Worm (Caenorhabditis elegans) whole organism, L1 larva: ENCODE measurements around the gene F11G11.15.
A peak's percentile ranks its signal among the peaks of the same experiment; 100 is the strongest.

ENCODE experiments used
- C16A3.4 ChIP-seq: fragments of 150-350 bp; optimal IDR thresholded peaks from 2 replicates; lab custom pipeline; 2014; ENCODE audit warnings: missing biosample characterization, missing genetic modification characterization
- Y116A8C.19 ChIP-seq: sonication (generic microtip); optimal IDR thresholded peaks from 2 replicates; lab custom pipeline; 2016; ENCODE audit warnings: missing compliant biosample characterization, missing genetic modification characterization, borderline replicate concordance
- ama-1 ChIP-seq: fragments of 150-350 bp; optimal IDR thresholded peaks from 2 replicates; lab custom pipeline; 2014
- efl-1 ChIP-seq, 4 experiments: fragments of 150-350 bp; optimal IDR thresholded peaks in 3 of 4; peaks in 1 of 4; 1 replicate in 1 of 4; 2 replicates in 3 of 4; lab custom pipeline; 2014; ENCODE audit warnings: missing biosample characterization in 2 of 4, missing genetic modification characterization in 2 of 4, missing genetic modification reagents in 2 of 4
- egl-27 ChIP-seq, 2 experiments: fragments of 150-350 bp in 1 of 2; sonication (generic microtip); optimal IDR thresholded peaks; 3 replicates each; lab custom pipeline; 2017 to 2018; ENCODE audit warnings: missing biosample characterization in 2 of 2, missing genetic modification characterization in 2 of 2, missing genetic modification reagents in 2 of 2
- elt-3 ChIP-seq, 6 experiments: fragments of 150-350 bp in 1 of 6; sonication (generic microtip); optimal IDR thresholded peaks; 2 replicates each; lab custom pipeline; 2017 to 2018; ENCODE audit warnings: missing biosample characterization in 6 of 6, missing genetic modification characterization in 6 of 6, inconsistent platforms in 1 of 6
- fkh-10 ChIP-seq: sonication (generic microtip); optimal IDR thresholded peaks from 2 replicates; lab custom pipeline; 2017; ENCODE audit warnings: missing biosample characterization, missing genetic modification reagents, missing genetic modification characterization
- lin-39 ChIP-seq: fragments of 150-350 bp; optimal IDR thresholded peaks from 2 replicates; lab custom pipeline; 2014; ENCODE audit warnings: missing biosample characterization, missing genetic modification reagents, missing genetic modification characterization
- lir-3 ChIP-seq: sonication (generic microtip); optimal IDR thresholded peaks from 2 replicates; lab custom pipeline; 2016; ENCODE audit warnings: mild to moderate bottlenecking, missing genetic modification characterization, moderate library complexity, missing compliant biosample characterization; ENCODE audit not compliant: poor library complexity
- nhr-11 ChIP-seq: fragments of 150-350 bp; optimal IDR thresholded peaks from 2 replicates; lab custom pipeline; 2014; ENCODE audit warnings: missing biosample characterization, missing genetic modification characterization
- nhr-28 ChIP-seq: fragments of 150-350 bp; optimal IDR thresholded peaks from 2 replicates; lab custom pipeline; 2014; ENCODE audit warnings: missing biosample characterization, missing genetic modification characterization
- snpc-4 ChIP-seq: fragments of 150-350 bp; optimal IDR thresholded peaks from 2 replicates; lab custom pipeline; 2014; ENCODE audit warnings: missing biosample characterization, missing genetic modification characterization
- unc-62 ChIP-seq: fragments of 150-350 bp; optimal IDR thresholded peaks from 2 replicates; lab custom pipeline; 2014; ENCODE audit warnings: missing biosample characterization, missing genetic modification reagents, missing genetic modification characterization

DNA sequence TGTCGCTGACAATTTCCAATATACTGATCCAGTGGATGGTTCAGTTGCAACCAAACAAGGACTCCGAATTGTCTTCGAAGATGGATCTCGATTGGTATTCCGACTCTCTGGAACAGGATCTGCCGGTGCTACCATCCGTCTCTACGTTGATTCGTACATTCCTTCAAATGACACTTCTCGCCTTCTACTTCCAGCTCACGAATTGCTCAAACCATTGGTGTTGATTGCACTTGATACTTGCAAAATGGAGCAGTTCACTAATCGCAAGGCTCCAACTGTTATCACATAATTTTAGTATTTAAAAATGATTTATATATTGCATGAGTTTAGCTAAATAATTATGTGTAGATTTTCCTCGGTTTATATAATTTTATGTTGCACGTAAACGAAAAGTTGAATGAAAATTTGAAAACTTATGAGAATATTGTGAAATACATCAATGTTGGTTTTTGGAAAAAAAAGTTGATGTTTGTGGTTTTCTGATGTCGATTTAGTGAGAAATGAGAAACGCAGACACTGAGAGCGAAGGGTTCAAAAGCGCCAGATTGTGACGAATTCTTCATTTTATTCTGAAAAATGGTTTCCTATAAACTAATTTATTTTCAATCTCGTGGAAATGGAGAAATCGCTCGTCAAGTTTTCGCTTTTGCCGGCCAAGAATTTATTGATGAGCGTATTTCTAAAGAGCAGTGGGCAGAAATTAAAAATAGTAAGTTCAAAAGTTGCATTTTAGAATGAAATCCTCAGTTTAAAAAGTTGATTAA, 16.5 kb downstream of the F11G11.15 start, which contains the start of gene gst-9:
- TF ChIP-seq lir-3 (tag; lab: Kevin White, UChicago) (no peak), fkh-10 (no peak), nhr-11 (no peak), nhr-28 (tag; lab: Kevin White, UChicago) (no peak), C16A3.4 (tag; lab: Kevin White, UChicago) (no peak), efl-1 (optimal IDR thresholded peaks at IDR 0.05; lab: Kevin White, UChicago) (peak; percentile 0 to 7), efl-1 (GFP tag; optimal IDR thresholded peaks at IDR 0.05 in 1 of 2; lab: Kevin White, UChicago) (peak in 1 of 2 experiments; percentile 55), elt-3 (tag; optimal IDR thresholded peaks at IDR 0.05; lab: Kevin White, UChicago) (peak in 1 of 6 experiments; percentile 34), Y116A8C.19 (no peak), snpc-4 (tag; lab: Kevin White, UChicago) (no peak), ama-1 (peak; percentile 77), egl-27 (tag; optimal IDR thresholded peaks at IDR 0.05; lab: Kevin White, UChicago) (no peak), unc-62 (GFP tag; lab: Kevin White, UChicago) (no peak), lin-39 (tag; lab: Kevin White, UChicago) (no peak)
